Worm (Caenorhabditis elegans) whole organism, late embryonic: ENCODE results near the gene F11A5.13.

ENCODE experiments used
- C38D4.7 ChIP-seq: fragments of 200-800 bp; sonication (Bioruptor generic); optimal IDR thresholded peaks from 2 replicates; lab custom pipeline; 2018; ENCODE audit warnings: mild to moderate bottlenecking, missing genetic modification characterization, moderate library complexity, missing compliant biosample characterization
- K02D7.2 ChIP-seq: sonication (generic microtip); optimal IDR thresholded peaks from 2 replicates; lab custom pipeline; 2017; ENCODE audit warnings: mild to moderate bottlenecking, missing genetic modification characterization, missing compliant biosample characterization
- K09A11.1 ChIP-seq: sonication (generic microtip); optimal IDR thresholded peaks from 2 replicates; lab custom pipeline; 2017; ENCODE audit warnings: antibody characterized with exemption, mild to moderate bottlenecking, missing genetic modification characterization, missing compliant biosample characterization; ENCODE audit not compliant: insufficient read depth
- T23F11.4 ChIP-seq: fragments of 200-800 bp; sonication (Bioruptor generic); optimal IDR thresholded peaks from 2 replicates; lab custom pipeline; 2018; ENCODE audit warnings: mild to moderate bottlenecking, missing genetic modification characterization, missing compliant biosample characterization
- Y22D7AL.16 ChIP-seq: sonication (generic microtip); optimal IDR thresholded peaks from 2 replicates; lab custom pipeline; 2016; ENCODE audit warnings: missing genetic modification characterization, missing compliant biosample characterization
- ceh-18 ChIP-seq: sonication (generic microtip); optimal IDR thresholded peaks from 2 replicates; lab custom pipeline; 2016; ENCODE audit warnings: missing genetic modification characterization, missing compliant biosample characterization
- ceh-19 ChIP-seq: fragments of 200-800 bp; sonication (Bioruptor generic); optimal IDR thresholded peaks from 2 replicates; lab custom pipeline; 2018; ENCODE audit warnings: mild to moderate bottlenecking, missing genetic modification characterization, missing compliant biosample characterization
- ceh-2 ChIP-seq: sonication (generic microtip); optimal IDR thresholded peaks from 2 replicates; lab custom pipeline; 2016; ENCODE audit warnings: missing genotype, missing genetic modification characterization, missing compliant biosample characterization
- ceh-22 ChIP-seq: sonication (generic microtip); optimal IDR thresholded peaks from 2 replicates; lab custom pipeline; 2017; ENCODE audit warnings: missing biosample characterization, missing genetic modification characterization
- ceh-24 ChIP-seq: sonication (generic microtip); optimal IDR thresholded peaks from 2 replicates; lab custom pipeline; 2016; ENCODE audit warnings: mild to moderate bottlenecking, missing genetic modification characterization, missing compliant biosample characterization
- ceh-30 ChIP-seq: fragments of 150-350 bp; optimal IDR thresholded peaks from 2 replicates; lab custom pipeline; 2014; ENCODE audit warnings: missing biosample characterization, missing genetic modification characterization
- ceh-34 ChIP-seq: sonication (generic microtip); optimal IDR thresholded peaks from 2 replicates; lab custom pipeline; 2016; ENCODE audit warnings: mild to moderate bottlenecking, missing genetic modification characterization, missing compliant biosample characterization
- ceh-45 ChIP-seq: fragments of 200-800 bp; sonication (Bioruptor generic); IDR thresholded peaks from 2 replicates; pipeline ENCODE4 v1.3.6; 2022; ENCODE audit warnings: missing genetic modification reagents, missing genetic modification characterization, missing compliant biosample characterization
- ceh-6 ChIP-seq: fragments of 200-800 bp; sonication (Bioruptor generic); optimal IDR thresholded peaks from 2 replicates; lab custom pipeline; 2018; ENCODE audit warnings: mild to moderate bottlenecking, missing genetic modification characterization, missing compliant biosample characterization
- dmd-4 ChIP-seq: sonication (generic microtip); optimal IDR thresholded peaks from 2 replicates; lab custom pipeline; 2016; ENCODE audit warnings: borderline replicate concordance, missing genetic modification characterization, missing compliant biosample characterization
- elt-2 ChIP-seq: sonication (generic microtip); optimal IDR thresholded peaks from 2 replicates; lab custom pipeline; 2016; ENCODE audit warnings: missing genetic modification reagents, missing genetic modification characterization, missing compliant biosample characterization
- elt-4 ChIP-seq: sonication (generic microtip); optimal IDR thresholded peaks from 2 replicates; lab custom pipeline; 2016; ENCODE audit warnings: missing genetic modification characterization, missing compliant biosample characterization
- ets-4 ChIP-seq: sonication (generic microtip); optimal IDR thresholded peaks from 2 replicates; lab custom pipeline; 2016; ENCODE audit warnings: missing genetic modification characterization, missing compliant biosample characterization
- eyg-1 ChIP-seq: sonication (generic microtip); optimal IDR thresholded peaks from 2 replicates; lab custom pipeline; 2016; ENCODE audit warnings: missing genotype, missing genetic modification characterization, missing compliant biosample characterization
- fax-1 ChIP-seq: sonication (generic microtip); optimal IDR thresholded peaks from 2 replicates; lab custom pipeline; 2016; ENCODE audit warnings: missing genotype, missing genetic modification characterization, missing compliant biosample characterization
- fkh-10 ChIP-seq: fragments of 150-350 bp; optimal IDR thresholded peaks from 2 replicates; lab custom pipeline; 2014; ENCODE audit warnings: missing biosample characterization, missing genetic modification reagents, missing genetic modification characterization
- hlh-13 ChIP-seq: fragments of 200-800 bp; sonication (Bioruptor generic); optimal IDR thresholded peaks from 2 replicates; lab custom pipeline; 2018; ENCODE audit warnings: mild to moderate bottlenecking, missing genetic modification characterization, missing compliant biosample characterization
- hlh-15 ChIP-seq: sonication (generic microtip); optimal IDR thresholded peaks from 2 replicates; lab custom pipeline; 2016; ENCODE audit warnings: missing genetic modification characterization, missing compliant biosample characterization
- hlh-6 ChIP-seq: sonication (generic microtip); optimal IDR thresholded peaks from 2 replicates; lab custom pipeline; 2016; ENCODE audit warnings: missing genotype, missing genetic modification characterization, missing compliant biosample characterization
- hlh-8 ChIP-seq: sonication (generic microtip); optimal IDR thresholded peaks from 2 replicates; lab custom pipeline; 2016; ENCODE audit warnings: missing genotype, missing genetic modification characterization, missing compliant biosample characterization
- lin-11 ChIP-seq: fragments of 200-800 bp; sonication (Bioruptor generic); optimal IDR thresholded peaks from 2 replicates; lab custom pipeline; 2018; ENCODE audit warnings: mild to moderate bottlenecking, missing genetic modification characterization, missing compliant biosample characterization
- madf-2 ChIP-seq: sonication (generic microtip); optimal IDR thresholded peaks from 2 replicates; lab custom pipeline; 2017; ENCODE audit warnings: missing genetic modification characterization, missing compliant biosample characterization
- nhr-11 ChIP-seq: fragments of 150-350 bp; optimal IDR thresholded peaks from 2 replicates; lab custom pipeline; 2014; ENCODE audit warnings: missing biosample characterization, missing genetic modification characterization
- nhr-232 ChIP-seq: sonication (generic microtip); optimal IDR thresholded peaks from 2 replicates; lab custom pipeline; 2016; ENCODE audit warnings: missing genetic modification characterization, missing compliant biosample characterization
- npax-4 ChIP-seq: sonication (generic microtip); optimal IDR thresholded peaks from 2 replicates; lab custom pipeline; 2016; ENCODE audit warnings: missing genetic modification characterization, missing compliant biosample characterization
- odd-2 ChIP-seq: sonication (generic microtip); optimal IDR thresholded peaks from 2 replicates; lab custom pipeline; 2017; ENCODE audit warnings: antibody characterized with exemption, mild to moderate bottlenecking, missing genetic modification characterization, missing compliant biosample characterization
- pat-9 ChIP-seq: fragments of 200-800 bp; sonication (Bioruptor generic); optimal IDR thresholded peaks from 2 replicates; lab custom pipeline; 2018; ENCODE audit warnings: mild to moderate bottlenecking, missing genetic modification characterization, moderate library complexity, missing compliant biosample characterization
- pha-2 ChIP-seq: sonication (generic microtip); optimal IDR thresholded peaks from 2 replicates; lab custom pipeline; 2017; ENCODE audit warnings: mild to moderate bottlenecking, missing genetic modification characterization, missing compliant biosample characterization
- pros-1 ChIP-seq: fragments of 150-350 bp; optimal IDR thresholded peaks from 2 replicates; lab custom pipeline; 2014; ENCODE audit warnings: missing biosample characterization, missing genetic modification reagents, missing genetic modification characterization
- ref-2 ChIP-seq: sonication (generic microtip); optimal IDR thresholded peaks from 2 replicates; lab custom pipeline; 2016; ENCODE audit warnings: missing genetic modification characterization, missing compliant biosample characterization
- sdc-2 ChIP-seq: sonication (generic microtip); optimal IDR thresholded peaks from 2 replicates; lab custom pipeline; 2016; ENCODE audit warnings: missing genotype, missing genetic modification characterization, missing compliant biosample characterization
- sox-4 ChIP-seq: sonication (generic microtip); optimal IDR thresholded peaks from 2 replicates; lab custom pipeline; 2017; ENCODE audit warnings: mild to moderate bottlenecking, missing genetic modification characterization, inconsistent platforms, missing compliant biosample characterization
- syd-9 ChIP-seq: sonication (generic microtip); optimal IDR thresholded peaks from 2 replicates; lab custom pipeline; 2016; ENCODE audit warnings: mild to moderate bottlenecking, missing genetic modification characterization, moderate library complexity, missing compliant biosample characterization
- unc-55 ChIP-seq: sonication (generic microtip); optimal IDR thresholded peaks from 2 replicates; lab custom pipeline; 2017; ENCODE audit warnings: missing biosample characterization, missing genetic modification reagents, missing genetic modification characterization
- unc-86 ChIP-seq: sonication (generic microtip); optimal IDR thresholded peaks from 2 replicates; lab custom pipeline; 2016; ENCODE audit warnings: missing genetic modification characterization, missing compliant biosample characterization
- ztf-16 ChIP-seq: sonication (generic microtip); optimal IDR thresholded peaks from 2 replicates; lab custom pipeline; 2017; ENCODE audit warnings: missing genetic modification characterization, missing compliant biosample characterization

F11A5.13 gene

DNA sequence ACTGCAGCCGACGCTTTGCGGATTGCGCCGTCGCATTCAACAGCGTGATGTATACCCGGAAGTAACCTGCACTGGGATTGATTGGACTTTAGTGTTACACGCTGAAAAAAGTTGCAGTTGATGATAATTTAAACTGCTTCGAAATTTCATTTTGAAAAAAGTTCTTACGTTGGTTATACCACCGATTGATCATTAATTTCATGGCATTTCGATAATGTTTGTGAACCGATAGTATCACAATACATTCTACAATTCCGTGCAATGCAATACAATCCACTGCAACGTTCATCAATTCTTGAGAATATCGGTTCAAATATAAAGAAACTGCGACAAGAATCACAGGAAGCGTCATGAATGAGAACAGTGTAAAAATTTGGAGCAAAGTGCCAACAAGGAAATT lies 8.7 kb upstream of the F11A5.13 start, which contains the start of gene F21H7.3:
Gene F21H7.3 (minus strand): TSS at position 101 of the 400 bp plus-strand sequence.
- no peak for TF ChIP-seq nhr-232 (tag; lab: Kevin White, UChicago)
- no peak for TF ChIP-seq pat-9 (tag; lab: Kevin White, UChicago)
- TF ChIP-seq pha-2 (tag; lab: Kevin White, UChicago): no peak
- no peak for TF ChIP-seq ceh-19 (GFP tag; lab: Kevin White, UChicago)
- TF ChIP-seq T23F11.4 (GFP tag; lab: Kevin White, UChicago): no peak
- no peak for TF ChIP-seq ceh-24 (tag; lab: Kevin White, UChicago)
- no peak for TF ChIP-seq Y22D7AL.16 (tag; lab: Kevin White, UChicago)
- no peak for TF ChIP-seq syd-9 (tag; lab: Kevin White, UChicago)
- TF ChIP-seq ceh-6: no peak
- TF ChIP-seq dmd-4 (tag; lab: Kevin White, UChicago): no peak
- TF ChIP-seq odd-2 (tag; lab: Kevin White, UChicago): no peak
- no peak for TF ChIP-seq fkh-10 (GFP tag; lab: Kevin White, UChicago)
- TF ChIP-seq madf-2 (tag; lab: Kevin White, UChicago): no peak
- no peak for TF ChIP-seq ceh-18
- TF ChIP-seq sox-4: no peak
- TF ChIP-seq C38D4.7: no peak
- no peak for TF ChIP-seq hlh-15
- no peak for TF ChIP-seq ceh-2 (tag; lab: Kevin White, UChicago)
- TF ChIP-seq, all 69 proteins: peak for 0

DNA sequence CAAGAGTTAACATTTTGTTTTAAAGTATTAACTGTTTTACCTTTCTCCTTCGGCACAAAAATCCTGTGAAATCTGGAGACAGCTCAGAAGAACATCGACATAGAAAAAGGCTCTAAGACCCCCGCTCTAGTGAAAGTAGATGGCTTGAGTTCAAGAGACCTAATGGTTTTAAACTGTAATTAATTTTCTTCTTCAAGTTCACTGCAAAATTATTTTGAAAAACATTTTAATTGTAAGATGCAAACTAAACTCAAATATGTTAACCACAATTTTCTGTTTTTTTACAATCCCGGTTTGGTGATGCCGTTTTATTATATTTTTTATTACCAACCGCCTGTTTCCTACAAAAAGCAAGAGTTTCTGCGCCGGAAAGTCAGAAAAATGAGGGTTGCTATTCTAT lies 7.1 kb upstream of the F11A5.13 start, which contains the start of gene clec-233:
Gene clec-233 (plus strand): TSS at position 301 of the 400 bp plus-strand sequence.
- TF ChIP-seq lin-11 (no peak), ceh-22 (tag; lab: Kevin White, UChicago) (no peak), ets-4 (tag; lab: Kevin White, UChicago) (no peak), unc-86 (no peak), nhr-232 (tag; lab: Kevin White, UChicago) (no peak), ceh-2 (tag; lab: Kevin White, UChicago) (no peak), sdc-2 (tag; lab: Kevin White, UChicago) (no peak), fax-1 (tag; lab: Kevin White, UChicago) (no peak), ceh-19 (GFP tag; lab: Kevin White, UChicago) (no peak), nhr-11 (no peak), odd-2 (tag; lab: Kevin White, UChicago) (no peak), ref-2 (no peak), unc-55 (GFP tag; lab: Kevin White, UChicago) (no peak), hlh-13 (GFP tag; lab: Kevin White, UChicago) (no peak), K09A11.1 (tag; lab: Kevin White, UChicago) (no peak)

ce11 chrV:16232180-16232579 lies 5.7 kb upstream of the F11A5.13 start, which contains the start of gene gst-22:
TSS of gene gst-22 (minus strand) at chrV:16232282.
- no peak for TF ChIP-seq ceh-34 (tag; lab: Kevin White, UChicago)
- TF ChIP-seq hlh-8: no peak
- peak; percentile 86 for TF ChIP-seq elt-2 (tag; lab: Kevin White, UChicago)
- TF ChIP-seq hlh-6 (tag; lab: Kevin White, UChicago): no peak
- TF ChIP-seq ceh-19 (GFP tag; lab: Kevin White, UChicago): no peak
- TF ChIP-seq ztf-16 (tag; lab: Kevin White, UChicago): no peak
- TF ChIP-seq K02D7.2 (tag; lab: Kevin White, UChicago): no peak

- TF ChIP-seq sox-4 (no peak), pros-1 (tag; lab: Kevin White, UChicago) (no peak), ceh-19 (GFP tag; lab: Kevin White, UChicago) (no peak), K02D7.2 (tag; lab: Kevin White, UChicago) (no peak), npax-4 (tag; lab: Kevin White, UChicago) (no peak), pha-2 (tag; lab: Kevin White, UChicago) (no peak), elt-4 (tag; lab: Kevin White, UChicago) (no peak), ceh-18 (no peak), eyg-1 (tag; lab: Kevin White, UChicago) (no peak), ceh-24 (tag; lab: Kevin White, UChicago) (no peak), ets-4 (tag; lab: Kevin White, UChicago) (no peak), ceh-30 (tag; lab: Kevin White, UChicago) (no peak), ceh-45 (GFP tag; lab: Robert Waterston, UW) (no peak)
Observed at ce11 chrV:16229896-16230295, 3.4 kb upstream of the F11A5.13 start, which contains the start of the genes F21H7.2 and F21H7.12. TSS of gene F21H7.2 (minus strand) at chrV:16229996. TSS of gene F21H7.12 (plus strand) at chrV:16230165.
